Fruit fly (Drosophila melanogaster) whole organism, embryonic: ENCODE measurements around the gene grnd.

ENCODE experiments used
- BtbVII ChIP-seq: fragments of 200-800 bp; sonication (Bioruptor generic); optimal IDR thresholded peaks from 3 replicates; lab custom pipeline; 2017; ENCODE audit warnings: missing biosample characterization, mild to moderate bottlenecking, missing genetic modification characterization
- CG10321 ChIP-seq: fragments of 200-800 bp; sonication (Bioruptor generic); IDR thresholded peaks from 2 replicates; pipeline ENCODE4 v1.3.6; 2022; ENCODE audit warnings: missing biosample characterization, missing genetic modification characterization
- CG12942 ChIP-seq: fragments of 200-800 bp; sonication (Bioruptor generic); optimal IDR thresholded peaks from 3 replicates; lab custom pipeline; 2016; ENCODE audit warnings: missing biosample characterization, missing genetic modification characterization
- CG13287 ChIP-seq: fragments of 200-800 bp; sonication (Bioruptor generic); IDR thresholded peaks from 2 replicates; pipeline ENCODE4 v1.3.6; 2022; ENCODE audit warnings: missing biosample characterization, missing genetic modification characterization; ENCODE audit not compliant: partially characterized antibody
- CG13624 ChIP-seq: fragments of 200-800 bp; sonication (Bioruptor generic); optimal IDR thresholded peaks from 2 replicates; lab custom pipeline; 2016; ENCODE audit warnings: missing biosample characterization, missing genetic modification characterization
- CG13775 ChIP-seq: fragments of 200-800 bp; sonication (Bioruptor generic); optimal IDR thresholded peaks from 3 replicates; lab custom pipeline; 2017; ENCODE audit warnings: missing biosample characterization, mild to moderate bottlenecking, missing genetic modification characterization
- CG14441 ChIP-seq: fragments of 200-800 bp; sonication (Bioruptor generic); IDR thresholded peaks from 2 replicates; pipeline ENCODE4 v1.3.6; 2022; ENCODE audit warnings: missing biosample characterization, missing genetic modification characterization
- CG14710 ChIP-seq: fragments of 200-800 bp; sonication (Bioruptor generic); optimal IDR thresholded peaks from 3 replicates; lab custom pipeline; 2019; ENCODE audit warnings: missing biosample characterization, mild to moderate bottlenecking, missing genetic modification characterization, moderate library complexity
- CG15269 ChIP-seq: fragments of 200-800 bp; sonication (Bioruptor generic); optimal IDR thresholded peaks from 2 replicates; lab custom pipeline; 2018; ENCODE audit warnings: missing biosample characterization, mild to moderate bottlenecking, missing genetic modification characterization, moderate library complexity
- CG15479 ChIP-seq: fragments of 200-800 bp; sonication (Bioruptor generic); optimal IDR thresholded peaks from 3 replicates; lab custom pipeline; 2019; ENCODE audit warnings: missing biosample characterization, mild to moderate bottlenecking, missing genetic modification characterization, moderate library complexity
- CG17359 ChIP-seq: fragments of 200-800 bp; sonication (Bioruptor generic); optimal IDR thresholded peaks from 3 replicates; lab custom pipeline; 2018; ENCODE audit warnings: missing biosample characterization, mild to moderate bottlenecking, missing genetic modification characterization, moderate library complexity
- CG17361 ChIP-seq: fragments of 200-800 bp; sonication (Bioruptor generic); IDR thresholded peaks from 3 replicates; pipeline ENCODE4 v1.3.6; 2022; ENCODE audit warnings: missing biosample characterization, missing genetic modification characterization
- CG2120 ChIP-seq: fragments of 200-800 bp; sonication (Bioruptor generic); optimal IDR thresholded peaks from 3 replicates; lab custom pipeline; 2016; ENCODE audit warnings: missing biosample characterization, missing genetic modification characterization
- CG5180 ChIP-seq: fragments of 200-800 bp; sonication (Bioruptor generic); optimal IDR thresholded peaks from 3 replicates; lab custom pipeline; 2017; ENCODE audit warnings: missing biosample characterization, missing genetic modification characterization, mild to moderate bottlenecking, moderate library complexity, missing genetic modification reagents
- CG5245 ChIP-seq: fragments of 200-800 bp; sonication (Bioruptor generic); optimal IDR thresholded peaks from 3 replicates; lab custom pipeline; 2016; ENCODE audit warnings: missing biosample characterization, missing genetic modification characterization
- CG5953 ChIP-seq: fragments of 200-800 bp; sonication (Bioruptor generic); IDR thresholded peaks from 2 replicates; pipeline ENCODE4 v1.3.6; 2022; ENCODE audit warnings: missing biosample characterization, missing genetic modification characterization
- CG7372 ChIP-seq: fragments of 200-800 bp; sonication (Bioruptor generic); IDR thresholded peaks from 2 replicates; pipeline ENCODE4 v1.3.6; 2022; ENCODE audit warnings: missing biosample characterization, missing genetic modification characterization
- CG8388 ChIP-seq: fragments of 200-800 bp; sonication (Bioruptor generic); optimal IDR thresholded peaks from 2 replicates; lab custom pipeline; 2019; ENCODE audit warnings: missing biosample characterization, mild to moderate bottlenecking, missing genetic modification characterization, moderate library complexity
- CG8765 ChIP-seq: fragments of 200-800 bp; sonication (Bioruptor generic); IDR thresholded peaks from 2 replicates; pipeline ENCODE4 v1.3.6; 2022; ENCODE audit warnings: missing biosample characterization, missing genetic modification characterization
- CG8924 ChIP-seq: fragments of 200-800 bp; optimal IDR thresholded peaks from 3 replicates; lab custom pipeline; 2019; ENCODE audit warnings: missing biosample characterization, mild to moderate bottlenecking, missing genetic modification characterization, moderate library complexity
- CG9932 ChIP-seq: fragments of 200-800 bp; sonication (Bioruptor generic); IDR thresholded peaks from 2 replicates; pipeline ENCODE4 v1.3.6; 2022; ENCODE audit warnings: missing biosample characterization, missing genetic modification characterization
- Camta ChIP-seq: fragments of 200-800 bp; sonication (Bioruptor generic); optimal IDR thresholded peaks from 2 replicates; lab custom pipeline; 2016; ENCODE audit warnings: missing biosample characterization, missing genetic modification characterization
- CkIIα-i1 ChIP-seq: fragments of 200-800 bp; sonication (Bioruptor generic); IDR thresholded peaks from 2 replicates; pipeline ENCODE4 v1.3.6; 2022; ENCODE audit warnings: missing biosample characterization, missing genetic modification characterization
- Dad ChIP-seq: fragments of 200-800 bp; sonication (Bioruptor generic); optimal IDR thresholded peaks from 3 replicates; lab custom pipeline; 2016; ENCODE audit warnings: missing biosample characterization, missing genetic modification characterization
- Doc3 ChIP-seq: fragments of 200-800 bp; sonication (Bioruptor generic); IDR thresholded peaks from 3 replicates; pipeline ENCODE4 v1.3.6; 2022; ENCODE audit warnings: missing biosample characterization, missing genetic modification characterization; ENCODE audit not compliant: partially characterized antibody
- Fer1 ChIP-seq: fragments of 200-800 bp; sonication (Bioruptor generic); optimal IDR thresholded peaks from 2 replicates; lab custom pipeline; 2017; ENCODE audit warnings: missing biosample characterization, mild to moderate bottlenecking, missing genetic modification characterization
- H15 ChIP-seq: fragments of 200-800 bp; sonication (Bioruptor generic); IDR thresholded peaks from 3 replicates; pipeline ENCODE4 v1.3.6; 2022; ENCODE audit warnings: missing biosample characterization, missing genetic modification characterization
- HHEX ChIP-seq: fragments of 200-800 bp; sonication (Bioruptor generic); optimal IDR thresholded peaks from 3 replicates; lab custom pipeline; 2017; ENCODE audit warnings: missing biosample characterization, mild to moderate bottlenecking, missing genetic modification characterization, missing genetic modification reagents
- HmgZ ChIP-seq: fragments of 200-800 bp; sonication (Bioruptor generic); optimal IDR thresholded peaks from 2 replicates; lab custom pipeline; 2018; ENCODE audit warnings: missing biosample characterization, mild to moderate bottlenecking, missing genetic modification characterization
- MTF-1 ChIP-seq: fragments of 200-800 bp; sonication (Bioruptor generic); optimal IDR thresholded peaks from 2 replicates; lab custom pipeline; 2018; ENCODE audit warnings: missing biosample characterization, mild to moderate bottlenecking, missing genetic modification characterization, borderline replicate concordance
- NC2β ChIP-seq: fragments of 200-800 bp; sonication (Bioruptor generic); optimal IDR thresholded peaks from 2 replicates; lab custom pipeline; 2016; ENCODE audit warnings: missing biosample characterization, missing genetic modification characterization
- NfI ChIP-seq: fragments of 200-800 bp; sonication (Bioruptor generic); optimal IDR thresholded peaks from 3 replicates; lab custom pipeline; 2018; ENCODE audit warnings: missing biosample characterization, mild to moderate bottlenecking, missing genetic modification characterization, moderate library complexity
- Ptx1 ChIP-seq: fragments of 200-800 bp; sonication (Bioruptor generic); IDR thresholded peaks from 2 replicates; pipeline ENCODE4 v1.3.6; 2022; ENCODE audit warnings: missing biosample characterization, missing genetic modification characterization
- Six4 ChIP-seq: fragments of 200-800 bp; sonication (Bioruptor generic); optimal IDR thresholded peaks from 2 replicates; lab custom pipeline; 2016; ENCODE audit warnings: missing biosample characterization, missing genetic modification characterization
- Sox102F ChIP-seq: fragments of 200-800 bp; sonication (Bioruptor generic); optimal IDR thresholded peaks from 2 replicates; lab custom pipeline; 2018; ENCODE audit warnings: missing biosample characterization, mild to moderate bottlenecking, missing genetic modification characterization, moderate library complexity
- Ssrp ChIP-seq: fragments of 200-800 bp; sonication (Bioruptor generic); optimal IDR thresholded peaks from 2 replicates; lab custom pipeline; 2018; ENCODE audit warnings: missing biosample characterization, mild to moderate bottlenecking, missing genetic modification characterization, moderate library complexity
- aop ChIP-seq: fragments of 200-800 bp; sonication (Bioruptor generic); IDR thresholded peaks from 2 replicates; pipeline ENCODE4 v1.3.6; 2022; ENCODE audit warnings: missing biosample characterization, missing genetic modification characterization
- en ChIP-seq: fragments of 200-800 bp; sonication (Bioruptor generic); optimal IDR thresholded peaks from 2 replicates; lab custom pipeline; 2016; ENCODE audit warnings: missing biosample characterization, missing genetic modification characterization
- gfzf ChIP-seq: fragments of 200-800 bp; sonication (Bioruptor generic); optimal IDR thresholded peaks from 2 replicates; lab custom pipeline; 2016; ENCODE audit warnings: missing biosample characterization, mild to moderate bottlenecking, missing genetic modification characterization, moderate library complexity
- h ChIP-seq: fragments of >200 bp; optimal IDR thresholded peaks from 2 replicates; lab custom pipeline; 2017
- hth ChIP-seq: fragments of >200 bp; optimal IDR thresholded peaks from 2 replicates; lab custom pipeline; 2017; ENCODE audit warnings: inconsistent platforms
- oc ChIP-seq: fragments of 200-800 bp; sonication (Bioruptor generic); optimal IDR thresholded peaks from 2 replicates; lab custom pipeline; 2018; ENCODE audit warnings: missing biosample characterization, mild to moderate bottlenecking, missing genetic modification characterization, moderate library complexity
- pum ChIP-seq: fragments of 200-800 bp; sonication (Bioruptor generic); optimal IDR thresholded peaks from 2 replicates; lab custom pipeline; 2016; ENCODE audit warnings: missing biosample characterization, missing genetic modification characterization
- slou ChIP-seq: fragments of 200-800 bp; sonication (Bioruptor generic); optimal IDR thresholded peaks from 3 replicates; lab custom pipeline; 2016; ENCODE audit warnings: missing biosample characterization, missing genetic modification characterization
- sna ChIP-seq: fragments of 200-800 bp; sonication (Bioruptor generic); IDR thresholded peaks from 2 replicates; pipeline ENCODE4 v1.3.6; 2022; ENCODE audit warnings: missing biosample characterization, missing genetic modification characterization; ENCODE audit not compliant: partially characterized antibody
- sug ChIP-seq: fragments of 200-800 bp; optimal IDR thresholded peaks from 2 replicates; lab custom pipeline; 2019; ENCODE audit warnings: missing biosample characterization, mild to moderate bottlenecking, missing genetic modification characterization, moderate library complexity
- trem ChIP-seq: fragments of 200-800 bp; optimal IDR thresholded peaks from 3 replicates; lab custom pipeline; 2019; ENCODE audit warnings: missing biosample characterization, mild to moderate bottlenecking, missing genetic modification characterization, moderate library complexity
- trh ChIP-seq: fragments of 200-800 bp; sonication (Bioruptor generic); optimal IDR thresholded peaks from 2 replicates; lab custom pipeline; 2016; ENCODE audit warnings: missing biosample characterization, missing genetic modification characterization
- ttk ChIP-seq: fragments of 200-800 bp; sonication (Bioruptor generic); IDR thresholded peaks from 2 replicates; pipeline ENCODE4 v2.1.2; 2022; ENCODE audit warnings: missing biosample characterization, missing genetic modification characterization
- vnd ChIP-seq: fragments of 200-800 bp; sonication (Bioruptor generic); IDR thresholded peaks from 3 replicates; pipeline ENCODE4 v1.3.6; 2022; ENCODE audit warnings: missing biosample characterization, missing genetic modification characterization; ENCODE audit not compliant: partially characterized antibody

grnd gene

DNA sequence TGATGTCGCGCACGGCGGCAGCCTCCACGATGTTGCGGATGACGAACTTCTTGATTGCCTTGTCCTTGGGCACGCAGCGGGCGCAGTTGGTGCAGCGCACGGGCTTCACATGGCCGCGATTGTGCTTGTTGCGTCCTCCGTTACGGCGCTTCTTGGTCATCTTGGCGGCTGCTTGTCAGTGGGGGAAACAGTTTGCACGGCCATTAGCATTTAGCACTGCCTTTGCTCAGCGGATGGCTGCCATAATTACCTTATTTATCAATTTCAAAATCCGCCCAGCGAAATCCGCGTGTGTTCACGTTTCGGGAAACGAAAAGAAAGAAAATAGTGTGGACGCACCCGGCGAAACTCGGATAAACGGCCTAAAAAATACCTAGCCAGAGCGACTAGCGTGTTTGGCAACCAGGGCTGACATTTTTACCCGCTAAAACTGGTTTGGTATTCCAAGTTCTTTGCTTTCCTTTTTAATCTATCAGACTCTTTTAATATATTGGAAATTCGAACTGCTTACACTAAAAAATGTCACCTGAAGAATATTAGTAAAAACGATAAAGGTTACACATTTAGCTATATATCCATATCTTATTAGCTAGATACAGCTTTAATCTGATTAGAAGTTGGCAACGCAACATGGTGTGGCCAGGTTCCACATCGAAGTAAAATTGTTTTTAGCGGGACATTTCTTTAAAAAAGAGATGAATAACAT lies 42.2 kb upstream of the grnd start, which contains the start of gene RpS26 (continued):
- TF ChIP-seq CG13287 (GFP tag; lab: Robert Waterston, UW) (no peak), CG5953 (no peak), hth (no peak), Ssrp (tag; lab: Kevin White, UChicago) (peak; percentile 45), HHEX (GFP tag; lab: Kevin White, UChicago) (no peak), CG2120 (peak; percentile 53), trem (tag; lab: Kevin White, UChicago) (peak; percentile 20), CG12942 (GFP tag; lab: Kevin White, UChicago) (peak; percentile 16), gfzf (GFP tag; lab: Kevin White, UChicago) (peak; percentile 93), Sox102F (no peak), CG5245 (peak; percentile 48), CG8765 (no peak), oc (no peak), CG13775 (peak; percentile 71), CG15269 (tag; lab: Kevin White, UChicago) (no peak), Camta (peak; percentile 48), Doc3 (GFP tag; lab: Robert Waterston, UW) (no peak), CG17361 (GFP tag; lab: Robert Waterston, UW) (peak; percentile 81), H15 (GFP tag; lab: Robert Waterston, UW) (peak; percentile 44; the same call in 1 of the 3 replicates), CG8924 (peak; percentile 51), CG13624 (GFP tag; lab: Kevin White, UChicago) (peak; percentile 51), CkIIα-i1 (GFP tag; lab: Robert Waterston, UW) (no peak), HmgZ (tag; lab: Kevin White, UChicago) (peak; percentile 16), trh (GFP tag; lab: Kevin White, UChicago) (peak; percentile 30), Six4 (no peak), CG8388 (GFP tag; lab: Kevin White, UChicago) (peak; percentile 12), vnd (GFP tag; lab: Robert Waterston, UW) (no peak), slou (GFP tag; lab: Kevin White, UChicago) (peak; percentile 56), Ptx1 (GFP tag; lab: Robert Waterston, UW) (peak; percentile 45; the same call in 1 of the 2 replicates), pum (peak; percentile 60), Dad (peak; percentile 57), BtbVII (GFP tag; lab: Kevin White, UChicago) (no peak), sug (tag; lab: Kevin White, UChicago) (peak; percentile 69), en (GFP tag; lab: Kevin White, UChicago) (no peak), NfI (GFP tag; lab: Kevin White, UChicago) (peak; percentile 59), sna (GFP tag; lab: Robert Waterston, UW) (0 out of 2 replicates have a peak, but pooled peaks have one; percentile 36), CG7372 (peak; percentile 42; the same call in 1 of the 2 replicates), CG15479 (GFP tag; lab: Kevin White, UChicago) (peak; percentile 14), CG14710 (tag; lab: Kevin White, UChicago) (peak; percentile 66), Fer1 (GFP tag; lab: Kevin White, UChicago) (peak; percentile 59), aop (GFP tag; lab: Robert Waterston, UW) (no peak), NC2β (peak; percentile 92), ttk (GFP tag; lab: Robert Waterston, UW) (peak; percentile 66), CG5180 (no peak), h (lab: Kevin White, UChicago) (no peak), CG14441 (peak; percentile 9; the same call in 1 of the 2 replicates), MTF-1 (GFP tag; lab: Kevin White, UChicago) (no peak), CG9932 (GFP tag; lab: Robert Waterston, UW) (peak; percentile 60), CG17359 (tag; lab: Kevin White, UChicago) (peak; percentile 27), CG10321 (GFP tag; lab: Robert Waterston, UW) (no peak)
